Fruit fly (Drosophila melanogaster): Measurements from ENCODE around the gene CG14684.

dm6 chr3R:10675101-10675500, 31.7 kb upstream of the CG14684 start:
- TF ChIP-seq Pif1B (GFP tag; optimal IDR thresholded peaks at IDR 0.05) = no peak
- no peak for TF ChIP-seq fd96Ca (GFP tag; IDR thresholded peaks at IDR 0.05)
- TF ChIP-seq CG32121 (GFP tag; IDR thresholded peaks at IDR 0.05) = no peak
- TF ChIP-seq EcR (GFP tag; optimal IDR thresholded peaks at IDR 0.05) = no peak
- TF ChIP-seq CG15710 (tag; optimal IDR thresholded peaks at IDR 0.05) = no peak
- TF ChIP-seq CG10348 (GFP tag; IDR thresholded peaks at IDR 0.05) = no peak
